Worm (Caenorhabditis elegans): Measurements from ENCODE around the gene F10E9.2.
A peak's percentile ranks its signal among the peaks of the same experiment; 100 is the strongest.

The F10E9.2 gene

ce11 chrIII:8321225-8321624, 8.7 kb downstream of the F10E9.2 start:
- TF ChIP-seq sdz-12 (GFP tag; optimal IDR thresholded peaks at IDR 0.05) (no peak), hmg-1.1 (GFP tag; IDR thresholded peaks at IDR 0.05) (0 out of 2 replicates have a peak, but pooled peaks have one; percentile 8), aha-1 (tag) (peak; percentile 7), hlh-30 (tag; optimal IDR thresholded peaks at IDR 0.05; ENCODE audit: insufficient read depth) (peak; percentile 6), unc-62 (GFP tag; optimal IDR thresholded peaks at IDR 0.05 in 1 of 2) (peak in 1 of 2 experiments; percentile 89), unc-62 (tag; optimal IDR thresholded peaks at IDR 0.05) (no peak), mes-2 (tag; optimal IDR thresholded peaks at IDR 0.05; ENCODE audit: poor library complexity, severe bottlenecking) (no peak)

- peak; percentile 68 for TF ChIP-seq nhr-11 (tag; optimal IDR thresholded peaks at IDR 0.05)
- TF ChIP-seq zip-11 (GFP tag; IDR thresholded peaks at IDR 0.05): no peak
These were observed 10.2 kb downstream of the F10E9.2 start, which contains the start of gene F10E9.1 for ce11 chrIII:8322645-8323213. F10E9.1 (plus strand) TSS chrIII:8323163.

ce11 chrIII:8324412-8324811, 11.9 kb downstream of the F10E9.2 start, which contains the start of gene F10E9.12:
F10E9.12 (plus strand) TSS chrIII:8324542.
- no peak for TF ChIP-seq rbr-2 (tag; optimal IDR thresholded peaks at IDR 0.05)
- no peak for TF ChIP-seq pha-4 (GFP tag; IDR thresholded peaks at IDR 0.05)
- TF ChIP-seq pha-4 (tag; optimal IDR thresholded peaks at IDR 0.05): no peak
- TF ChIP-seq ces-1 (GFP tag; optimal IDR thresholded peaks at IDR 0.05): no peak
- TF ChIP-seq dmd-6 (GFP tag; IDR thresholded peaks at IDR 0.05): peak; percentile 26; the same call in 1 of the 2 replicates
- TF ChIP-seq snpc-4 (tag; optimal IDR thresholded peaks at IDR 0.05): no peak
- TF ChIP-seq aha-1 (tag): peak; percentile 9
- TF ChIP-seq ztf-11 (tag; optimal IDR thresholded peaks at IDR 0.05): no peak
- TF ChIP-seq mxl-2 (GFP tag; conservative IDR thresholded peaks at IDR 0.05): no peak
- peak in 1 of 2 experiments; percentile 31 for TF ChIP-seq lsy-2 (tag; optimal IDR thresholded peaks at IDR 0.05)
- no peak for TF ChIP-seq php-3 (GFP tag; IDR thresholded peaks at IDR 0.05)
- peak; percentile 5 for TF ChIP-seq mep-1 (tag; optimal IDR thresholded peaks at IDR 0.05)
- TF ChIP-seq hmg-1.1 (GFP tag; IDR thresholded peaks at IDR 0.05): no peak
- TF ChIP-seq zfp-3 (GFP tag; conservative IDR thresholded peaks at IDR 0.05): no peak
- TF ChIP-seq hlh-30 (tag; optimal IDR thresholded peaks at IDR 0.05; ENCODE audit: insufficient read depth): peak; percentile 66
- TF ChIP-seq F26F4.8 (GFP tag; conservative IDR thresholded peaks at IDR 0.05): no peak
- TF ChIP-seq dmd-8 (GFP tag; IDR thresholded peaks at IDR 0.05): no peak
- no peak for TF ChIP-seq lim-7 (GFP tag; IDR thresholded peaks at IDR 0.05)
- no peak for TF ChIP-seq daf-16 (GFP tag; optimal IDR thresholded peaks at IDR 0.05)
- peak; percentile 43 for TF ChIP-seq daf-16 (tag; optimal IDR thresholded peaks at IDR 0.05)
- TF ChIP-seq ceh-28 (tag; optimal IDR thresholded peaks at IDR 0.05): no peak
- no peak for TF ChIP-seq F10B5.3 (tag; optimal IDR thresholded peaks at IDR 0.05)
- TF ChIP-seq nhr-77 (tag; optimal IDR thresholded peaks at IDR 0.05): no peak
- TF ChIP-seq nhr-48 (tag; optimal IDR thresholded peaks at IDR 0.05): no peak
- no peak for TF ChIP-seq F44E2.7 (GFP tag; IDR thresholded peaks at IDR 0.05)
- no peak for TF ChIP-seq madf-9 (GFP tag; conservative IDR thresholded peaks at IDR 0.05)
- no peak for TF ChIP-seq tra-1 (GFP tag; IDR thresholded peaks at IDR 0.05)
- TF ChIP-seq ceh-62 (tag; optimal IDR thresholded peaks at IDR 0.05): no peak
- no peak for TF ChIP-seq snpc-1.2 (GFP tag; IDR thresholded peaks at IDR 0.05)
- TF ChIP-seq dve-1 (tag; optimal IDR thresholded peaks at IDR 0.05; ENCODE audit: insufficient read depth): peak; percentile 54
- no peak for TF ChIP-seq nhr-25 (tag; optimal IDR thresholded peaks at IDR 0.05; ENCODE audit: borderline replicate concordance, insufficient read depth)
- no peak for TF ChIP-seq fkh-10 (GFP tag; optimal IDR thresholded peaks at IDR 0.05)
- peak; percentile 30 for TF ChIP-seq hlh-11 (tag; optimal IDR thresholded peaks at IDR 0.05)
- TF ChIP-seq vab-7 (GFP tag; IDR thresholded peaks at IDR 0.05): no peak
- TF ChIP-seq nhr-28 (tag; optimal IDR thresholded peaks at IDR 0.05): peak; percentile 1
- TF ChIP-seq mdl-1 (tag; optimal IDR thresholded peaks at IDR 0.05): peak in 1 of 2 experiments; percentile 14
- TF ChIP-seq daf-19 (GFP tag; conservative IDR thresholded peaks at IDR 0.05): no peak
- TF ChIP-seq pqm-1 (tag; optimal IDR thresholded peaks at IDR 0.05): peak; percentile 4

All from whole organism, L4 larva.